Comparison of ENCODE assay signal across 1 fruit fly cellular context in genomic region chr3R:7076293-7076981, dm6.
TF ChIP-seq lines count a peak whose summit lies in the region.

No protein-coding gene starts in this region.

TF ChIP-seq in whole organism, adult, 20 proteins besides CTCF, POLR2A, EP300 and RAD21 (continued from another document):
- TF ChIP-seq toe (GFP tag; optimal IDR thresholded peaks at IDR 0.05; lab: Kevin White, UChicago) (peak; percentile 48), Mnt (GFP tag; optimal IDR thresholded peaks at IDR 0.05; lab: Kevin White, UChicago) (peak; percentile 22)
